Worm (Caenorhabditis elegans): ENCODE results near the gene ztf-31.
A peak's percentile ranks its signal among the peaks of the same experiment; 100 is the strongest.

ce11 chrIII:7281179-7281578, 40.0 kb downstream of the ztf-31 start, which contains the start of gene B0361.3:
- TF ChIP-seq rec-8 (tag; optimal IDR thresholded peaks at IDR 0.05) (no peak), B0261.1 (tag; optimal IDR thresholded peaks at IDR 0.05) (no peak), unc-62 (GFP tag; optimal IDR thresholded peaks at IDR 0.05) (no peak), tbx-9 (tag; optimal IDR thresholded peaks at IDR 0.05; ENCODE audit: borderline replicate concordance) (no peak), ama-1 (optimal IDR thresholded peaks at IDR 0.05) (no peak), ama-1 (GFP tag; optimal IDR thresholded peaks at IDR 0.05) (no peak), rcor-1 (GFP tag; IDR thresholded peaks at IDR 0.05) (no peak), madf-10 (tag; optimal IDR thresholded peaks at IDR 0.05) (no peak), lin-40 (tag; optimal IDR thresholded peaks at IDR 0.05) (no peak), egl-18 (GFP tag; IDR thresholded peaks at IDR 0.05) (no peak), snpc-4 (GFP tag; optimal IDR thresholded peaks at IDR 0.05) (no peak), snpc-4 (tag; optimal IDR thresholded peaks at IDR 0.05) (peak in 1 of 4 experiments; percentile 55), B0019.2 (GFP tag; conservative IDR thresholded peaks at IDR 0.05) (no peak), pha-4 (tag; optimal IDR thresholded peaks at IDR 0.05) (no peak), bed-1 (GFP tag; IDR thresholded peaks at IDR 0.05) (no peak), lin-54 (GFP tag; optimal IDR thresholded peaks at IDR 0.05) (no peak)

Measured in whole organism, young adult.